Worm (Caenorhabditis elegans): Measurements from ENCODE around the gene gtr-1.

DNA sequence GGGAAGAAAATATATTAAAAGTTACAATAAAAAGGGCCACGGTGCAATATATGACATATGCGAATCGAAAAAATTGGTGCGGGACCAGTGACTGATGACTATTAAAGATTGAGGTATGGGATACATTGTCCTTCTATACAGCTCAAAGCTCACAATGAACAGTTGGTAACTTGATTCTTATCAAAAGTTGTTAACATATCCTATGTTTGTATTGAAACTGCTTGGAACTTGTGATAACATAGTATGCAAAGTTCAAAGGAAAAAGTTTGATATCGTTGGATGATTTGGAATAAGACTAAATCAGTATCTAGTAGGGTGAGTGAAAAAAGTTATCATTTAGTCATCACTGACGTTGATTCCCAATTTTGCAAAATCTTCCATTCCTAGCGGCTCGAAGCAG, 15.4 kb downstream of the gtr-1 start:
- TF ChIP-seq lin-11 (tag; optimal IDR thresholded peaks at IDR 0.05) (no peak), dmd-4 (tag; optimal IDR thresholded peaks at IDR 0.05; ENCODE audit: borderline replicate concordance) (no peak), ets-4 (tag; optimal IDR thresholded peaks at IDR 0.05) (no peak), ama-1 (optimal IDR thresholded peaks at IDR 0.05) (no peak), nfya-1 (tag; optimal IDR thresholded peaks at IDR 0.05) (no peak), che-1 (tag; optimal IDR thresholded peaks at IDR 0.05) (no peak), ceh-19 (GFP tag; optimal IDR thresholded peaks at IDR 0.05) (no peak), elt-4 (tag; optimal IDR thresholded peaks at IDR 0.05) (no peak)
